Fruit fly (Drosophila melanogaster): ENCODE data around the gene Reck.

DNA sequence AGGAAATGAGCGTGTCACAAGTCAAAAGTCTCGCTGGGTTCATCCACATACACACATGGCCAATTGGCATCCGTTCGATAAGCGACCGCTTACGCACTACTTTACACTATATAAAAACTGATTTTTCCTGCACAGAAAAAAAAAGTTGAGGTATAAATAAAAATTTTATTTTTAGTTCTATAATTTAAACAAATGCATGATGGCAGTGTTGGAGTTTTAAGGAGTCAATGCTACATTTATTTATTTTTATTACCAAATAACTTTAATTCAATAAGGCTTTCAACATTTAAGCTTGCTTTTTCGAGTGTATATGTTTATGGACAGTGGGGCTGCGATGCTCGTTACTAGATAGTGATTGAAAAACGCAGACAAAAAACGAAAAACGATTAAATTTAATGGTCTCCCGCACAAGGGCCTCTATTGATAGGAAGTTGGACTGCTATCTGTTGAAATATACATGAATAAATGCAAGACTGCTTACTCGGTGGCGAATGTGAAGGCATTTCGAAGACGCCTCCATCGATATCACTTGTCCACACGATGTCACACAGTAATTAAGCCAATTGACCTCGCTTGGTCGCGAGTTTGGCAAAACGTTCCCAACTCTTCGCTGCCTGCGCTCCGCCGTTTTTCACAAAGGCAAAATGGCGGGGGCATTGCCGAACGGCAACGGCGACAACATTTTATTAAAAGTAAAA lies 2.1 kb downstream of the Reck start:
- TF ChIP-seq CG8301 (tag; optimal IDR thresholded peaks at IDR 0.05) (peak; percentile 79), CG4496 (GFP tag; IDR thresholded peaks at IDR 0.05) (peak; percentile 87), fd96Ca (GFP tag; IDR thresholded peaks at IDR 0.05) (no peak), CG15710 (tag; optimal IDR thresholded peaks at IDR 0.05) (peak; percentile 86), CG9948 (tag; optimal IDR thresholded peaks at IDR 0.05) (peak; percentile 82), CG10348 (GFP tag; IDR thresholded peaks at IDR 0.05) (0 out of 2 replicates have a peak, but pooled peaks have one; percentile 17), Pif1B (GFP tag; optimal IDR thresholded peaks at IDR 0.05) (peak; percentile 64), CG13204 (GFP tag; optimal IDR thresholded peaks at IDR 0.05) (peak; percentile 21), EcR (GFP tag; optimal IDR thresholded peaks at IDR 0.05) (peak; percentile 46)

All from whole organism, pupa.